Worm (Caenorhabditis elegans) whole organism, young adult: ENCODE data around the gene F15B9.10.

Experiments
- chd-7 ChIP-seq: sonication (generic microtip); optimal IDR thresholded peaks from 2 replicates; lab custom pipeline; 2016; ENCODE audit warnings: mild to moderate bottlenecking, missing genetic modification characterization, moderate library complexity, missing compliant biosample characterization
- hrde-1 ChIP-seq: sonication (generic microtip); optimal IDR thresholded peaks from 2 replicates; lab custom pipeline; 2016; ENCODE audit warnings: missing genetic modification characterization, mild to moderate bottlenecking, missing compliant biosample characterization, moderate library complexity, missing genotype, missing genetic modification reagents, borderline replicate concordance

DNA sequence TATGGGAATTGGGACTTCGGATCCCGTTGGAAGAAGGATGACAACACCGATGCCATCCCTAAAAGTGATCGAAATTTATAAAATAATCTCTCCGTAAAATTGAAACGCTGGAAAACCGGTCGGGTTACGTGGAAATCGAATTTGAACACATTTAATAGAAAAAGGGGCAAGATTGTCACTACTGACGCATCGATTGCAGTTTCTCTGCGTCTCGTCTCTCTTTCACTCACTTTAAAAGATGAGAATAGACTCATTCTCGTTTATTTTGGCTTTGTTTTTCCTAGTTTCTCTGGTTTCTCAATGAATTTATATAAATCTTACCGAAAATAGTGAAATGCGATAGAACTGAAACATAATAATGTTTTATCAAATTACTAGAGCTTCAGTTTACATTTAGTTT, 32.9 kb upstream of the F15B9.10 start, which contains the start of gene scyl-1:
- TF ChIP-seq hrde-1 (tag; lab: Kevin White, UChicago) (no peak), chd-7 (tag; lab: Kevin White, UChicago) (no peak)
